Fruit fly (Drosophila melanogaster) whole organism, wandering third instar larva: Measurements from ENCODE around the gene pix.

ENCODE experiments used
- Abd-B ChIP-seq: fragments of >200 bp; optimal IDR thresholded peaks from 2 replicates; lab custom pipeline; 2017; ENCODE audit warnings: missing biosample characterization, missing genetic modification characterization
- CrebA ChIP-seq: fragments of 200-800 bp; sonication (Bioruptor generic); optimal IDR thresholded peaks from 2 replicates; lab custom pipeline; 2016; ENCODE audit warnings: missing biosample characterization, mild to moderate bottlenecking, missing genetic modification characterization, borderline replicate concordance
- HLH106 ChIP-seq: fragments of 200-800 bp; optimal IDR thresholded peaks from 3 replicates; lab custom pipeline; 2019; ENCODE audit warnings: missing biosample characterization, mild to moderate bottlenecking, missing genetic modification characterization, moderate library complexity
- dl ChIP-seq, 2 experiments: fragments of 175-275, 200-275 bp in 1 of 2; fragments of 200-275 bp in 1 of 2; sonication (Bioruptor generic); optimal IDR thresholded peaks; lab custom pipeline; 2018; ENCODE audit warnings: mild to moderate bottlenecking in 2 of 2, missing biosample characterization in 2 of 2, missing genetic modification characterization in 2 of 2, moderate library complexity in 2 of 2; ENCODE audit not compliant: partially characterized antibody in 2 of 2, insufficient read depth in 1 of 2
- fru ChIP-seq: fragments of 200-800 bp; sonication (Bioruptor generic); optimal IDR thresholded peaks from 3 replicates; lab custom pipeline; 2016; ENCODE audit warnings: missing biosample characterization, mild to moderate bottlenecking, missing genetic modification characterization

DNA sequence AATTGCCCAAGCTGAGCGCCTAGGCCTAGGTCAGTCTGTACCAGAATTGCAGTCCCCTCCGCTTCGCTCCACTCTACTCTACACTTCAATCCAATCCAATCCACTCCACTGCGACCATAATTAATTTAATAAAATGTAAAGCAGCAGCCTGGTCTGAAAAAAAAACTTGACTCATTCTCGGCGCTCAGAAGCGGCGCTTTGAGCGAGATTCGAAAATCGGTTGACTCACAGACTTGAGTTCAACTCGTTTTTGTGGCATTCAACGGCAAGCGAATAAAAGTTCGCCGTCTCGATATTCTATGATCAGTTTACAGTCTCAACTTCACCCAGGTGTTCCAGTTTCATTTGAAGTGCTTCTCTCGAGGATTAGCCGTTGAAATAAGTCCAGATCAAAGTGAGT is 6.9 kb upstream of the pix start, which contains the start of gene CG13314:
- TF ChIP-seq Abd-B (GFP tag; lab: Kevin White, UChicago) (no peak), HLH106 (tag; lab: Kevin White, UChicago) (no peak), dl (GFP tag; optimal IDR thresholded peaks at IDR 0.05; lab: Kevin White, UChicago; ENCODE audit: insufficient read depth in 1 of 2, partially characterized antibody in 2 of 2) (no peak), CrebA (GFP tag; lab: Kevin White, UChicago) (no peak), fru (GFP tag; lab: Kevin White, UChicago) (no peak)
